Worm (Caenorhabditis elegans): Measurements from ENCODE around the gene K02E7.1.

- TF ChIP-seq unc-42 (tag; optimal IDR thresholded peaks at IDR 0.05): no peak
- TF ChIP-seq T23F11.4 (GFP tag; optimal IDR thresholded peaks at IDR 0.05): no peak
- TF ChIP-seq pax-1 (tag; optimal IDR thresholded peaks at IDR 0.05): no peak
- no peak for TF ChIP-seq eyg-1 (tag; optimal IDR thresholded peaks at IDR 0.05)
- TF ChIP-seq fkh-10 (GFP tag; optimal IDR thresholded peaks at IDR 0.05): no peak
- TF ChIP-seq hlh-13 (GFP tag; optimal IDR thresholded peaks at IDR 0.05): no peak
- TF ChIP-seq hlh-30 (tag; optimal IDR thresholded peaks at IDR 0.05; ENCODE audit: insufficient read depth): no peak
- no peak for TF ChIP-seq ref-2 (tag; optimal IDR thresholded peaks at IDR 0.05)
- TF ChIP-seq sox-4 (tag; optimal IDR thresholded peaks at IDR 0.05): no peak
- TF ChIP-seq nhr-232 (tag; optimal IDR thresholded peaks at IDR 0.05): no peak
- no peak for TF ChIP-seq ceh-48 (tag; optimal IDR thresholded peaks at IDR 0.05)
- TF ChIP-seq zip-5 (tag; optimal IDR thresholded peaks at IDR 0.05): no peak
- no peak for TF ChIP-seq odd-2 (tag; optimal IDR thresholded peaks at IDR 0.05)
Observed at ce11 chrII:1040464-1040863, 42.5 kb upstream of the K02E7.1 start, which contains the start of gene fbxb-39.
